Fruit fly (Drosophila melanogaster) whole organism, embryonic: ENCODE results near the gene aru.

Experiments used
- CG1024 ChIP-seq: fragments of 200-800 bp; sonication (Bioruptor generic); IDR thresholded peaks from 2 replicates; pipeline ENCODE4 v1.3.6; 2022; ENCODE audit warnings: missing biosample characterization, missing genetic modification characterization
- CG10274 ChIP-seq: fragments of 200-800 bp; sonication (Bioruptor generic); optimal IDR thresholded peaks from 3 replicates; lab custom pipeline; 2017; ENCODE audit warnings: missing biosample characterization, mild to moderate bottlenecking, missing genetic modification characterization
- CG12391 ChIP-seq: fragments of 200-800 bp; sonication (Bioruptor generic); optimal IDR thresholded peaks from 3 replicates; lab custom pipeline; 2018; ENCODE audit warnings: missing biosample characterization, mild to moderate bottlenecking, missing genetic modification characterization, moderate library complexity
- CG14860 ChIP-seq: fragments of 200-800 bp; sonication (Bioruptor generic); IDR thresholded peaks from 3 replicates; pipeline ENCODE4 v1.3.6; 2022; ENCODE audit warnings: missing biosample characterization, missing genetic modification characterization; ENCODE audit not compliant: partially characterized antibody
- CG14965 ChIP-seq: fragments of 200-800 bp; sonication (Bioruptor generic); optimal IDR thresholded peaks from 2 replicates; lab custom pipeline; 2016; ENCODE audit warnings: missing biosample characterization, missing genetic modification characterization, borderline replicate concordance
- CG15011 ChIP-seq: fragments of 200-800 bp; sonication (Bioruptor generic); optimal IDR thresholded peaks from 3 replicates; lab custom pipeline; 2018; ENCODE audit warnings: missing biosample characterization, mild to moderate bottlenecking, missing genetic modification characterization
- CG15479 ChIP-seq: fragments of 200-800 bp; sonication (Bioruptor generic); optimal IDR thresholded peaks from 3 replicates; lab custom pipeline; 2019; ENCODE audit warnings: missing biosample characterization, mild to moderate bottlenecking, missing genetic modification characterization, moderate library complexity
- CG16815 ChIP-seq: fragments of 200-800 bp; sonication (Bioruptor generic); optimal IDR thresholded peaks from 3 replicates; lab custom pipeline; 2017; ENCODE audit warnings: missing biosample characterization, mild to moderate bottlenecking, missing genetic modification characterization
- CG17912 ChIP-seq: fragments of 200-800 bp; sonication (Bioruptor generic); optimal IDR thresholded peaks from 2 replicates; lab custom pipeline; 2018; ENCODE audit warnings: missing biosample characterization, mild to moderate bottlenecking, missing genetic modification characterization
- CG18011 ChIP-seq: fragments of 200-800 bp; sonication (Bioruptor generic); optimal IDR thresholded peaks from 2 replicates; lab custom pipeline; 2017; ENCODE audit warnings: missing biosample characterization, missing genetic modification characterization, mild to moderate bottlenecking, moderate library complexity, missing genotype
- CG2875 ChIP-seq: fragments of 200-800 bp; sonication (Bioruptor generic); optimal IDR thresholded peaks from 2 replicates; lab custom pipeline; 2017; ENCODE audit warnings: missing biosample characterization, mild to moderate bottlenecking, missing genetic modification characterization, missing genetic modification reagents
- CG3281 ChIP-seq: fragments of 200-800 bp; sonication (Bioruptor generic); optimal IDR thresholded peaks from 3 replicates; lab custom pipeline; 2017; ENCODE audit warnings: missing biosample characterization, mild to moderate bottlenecking, missing genetic modification characterization
- CG3995 ChIP-seq: fragments of 200-800 bp; sonication (Bioruptor generic); optimal IDR thresholded peaks from 3 replicates; lab custom pipeline; 2016; ENCODE audit warnings: missing biosample characterization, missing genetic modification characterization
- CG6791 ChIP-seq: fragments of 200-800 bp; sonication (Bioruptor generic); IDR thresholded peaks from 3 replicates; pipeline ENCODE4 v1.3.6; 2022; ENCODE audit warnings: missing biosample characterization, missing genetic modification characterization; ENCODE audit not compliant: partially characterized antibody
- CG6813 ChIP-seq: fragments of 200-800 bp; sonication (Bioruptor generic); optimal IDR thresholded peaks from 2 replicates; lab custom pipeline; 2017; ENCODE audit warnings: missing biosample characterization, missing genetic modification characterization, mild to moderate bottlenecking, moderate library complexity, missing genetic modification reagents
- CG6854 ChIP-seq: fragments of 200-800 bp; sonication (Bioruptor generic); optimal IDR thresholded peaks from 3 replicates; lab custom pipeline; 2017; ENCODE audit warnings: missing biosample characterization, mild to moderate bottlenecking, missing genetic modification characterization
- CG7928 ChIP-seq: fragments of 200-800 bp; sonication (Bioruptor generic); optimal IDR thresholded peaks from 2 replicates; lab custom pipeline; 2017; ENCODE audit warnings: missing biosample characterization, mild to moderate bottlenecking, missing genetic modification characterization
- CG8388 ChIP-seq: fragments of 200-800 bp; sonication (Bioruptor generic); optimal IDR thresholded peaks from 2 replicates; lab custom pipeline; 2019; ENCODE audit warnings: missing biosample characterization, mild to moderate bottlenecking, missing genetic modification characterization, moderate library complexity
- CG8924 ChIP-seq: fragments of 200-800 bp; optimal IDR thresholded peaks from 3 replicates; lab custom pipeline; 2019; ENCODE audit warnings: missing biosample characterization, mild to moderate bottlenecking, missing genetic modification characterization, moderate library complexity
- CG9437 ChIP-seq: fragments of 200-800 bp; sonication (Bioruptor generic); optimal IDR thresholded peaks from 2 replicates; lab custom pipeline; 2018; ENCODE audit warnings: missing biosample characterization, mild to moderate bottlenecking, missing genetic modification characterization
- CG9817 ChIP-seq: fragments of 200-800 bp; sonication (Bioruptor generic); optimal IDR thresholded peaks from 2 replicates; lab custom pipeline; 2018; ENCODE audit warnings: missing biosample characterization, mild to moderate bottlenecking, missing genetic modification characterization, moderate library complexity
- Camta ChIP-seq: fragments of 200-800 bp; sonication (Bioruptor generic); optimal IDR thresholded peaks from 2 replicates; lab custom pipeline; 2016; ENCODE audit warnings: missing biosample characterization, missing genetic modification characterization
- CoRest ChIP-seq: fragments of 200-800 bp; sonication (Bioruptor generic); optimal IDR thresholded peaks from 3 replicates; lab custom pipeline; 2018; ENCODE audit warnings: missing biosample characterization, mild to moderate bottlenecking, missing genetic modification characterization, moderate library complexity
- D ChIP-seq, 2 experiments: fragments of 200-800 bp in 1 of 2; fragments of >200 bp in 1 of 2; sonication (Bioruptor generic) in 1 of 2; optimal IDR thresholded peaks; 2 replicates in 1 of 2; 3 replicates in 1 of 2; lab custom pipeline; 2017; ENCODE audit warnings: mild to moderate bottlenecking in 1 of 2, missing biosample characterization in 1 of 2, missing genetic modification characterization in 1 of 2, missing genetic modification reagents in 1 of 2
- Dbx ChIP-seq: fragments of 200-800 bp; sonication (Bioruptor generic); IDR thresholded peaks from 3 replicates; pipeline ENCODE4 v1.3.6; 2022; ENCODE audit warnings: missing biosample characterization, missing genetic modification characterization
- Dref ChIP-seq: fragments of 200-800 bp; sonication (Bioruptor generic); IDR thresholded peaks from 2 replicates; pipeline ENCODE4 v1.3.6; 2022; ENCODE audit warnings: missing biosample characterization, missing genetic modification characterization
- HLHmδ ChIP-seq: fragments of 200-800 bp; sonication (Bioruptor generic); optimal IDR thresholded peaks from 2 replicates; lab custom pipeline; 2018; ENCODE audit warnings: missing biosample characterization, mild to moderate bottlenecking, missing genetic modification characterization, moderate library complexity
- HmgD ChIP-seq: fragments of 200-800 bp; sonication (Bioruptor generic); optimal IDR thresholded peaks from 3 replicates; lab custom pipeline; 2016; ENCODE audit warnings: missing biosample characterization, missing genetic modification characterization
- Lhr ChIP-seq: fragments of 200-800 bp; sonication (Bioruptor generic); optimal IDR thresholded peaks from 3 replicates; lab custom pipeline; 2017; ENCODE audit warnings: mild to moderate bottlenecking, missing biosample characterization, missing genetic modification reagents, missing genetic modification characterization
- Myb ChIP-seq: fragments of 200-800 bp; sonication (Bioruptor generic); optimal IDR thresholded peaks from 2 replicates; lab custom pipeline; 2016; ENCODE audit warnings: missing biosample characterization, missing genetic modification characterization
- NFAT ChIP-seq: fragments of 200-800 bp; sonication (Bioruptor generic); IDR thresholded peaks from 2 replicates; pipeline ENCODE4 v1.3.6; 2022; ENCODE audit warnings: missing biosample characterization, missing genetic modification characterization
- Ptx1 ChIP-seq: fragments of 200-800 bp; sonication (Bioruptor generic); IDR thresholded peaks from 2 replicates; pipeline ENCODE4 v1.3.6; 2022; ENCODE audit warnings: missing biosample characterization, missing genetic modification characterization
- Rfx ChIP-seq: fragments of 200-800 bp; sonication (Bioruptor generic); IDR thresholded peaks from 2 replicates; pipeline ENCODE4 v1.3.6; 2022; ENCODE audit warnings: missing biosample characterization, missing genetic modification characterization
- Sry-δ ChIP-seq: fragments of 200-800 bp; sonication (Bioruptor generic); optimal IDR thresholded peaks from 2 replicates; lab custom pipeline; 2016; ENCODE audit warnings: missing biosample characterization, missing genetic modification characterization
- Trl ChIP-seq, 3 experiments: fragments of >200 bp in 2 of 3; fragments of 200-800 bp in 1 of 3; sonication (Bioruptor generic) in 1 of 3; optimal IDR thresholded peaks; 2 replicates in 1 of 3; 3 replicates in 2 of 3; lab custom pipeline; 2016 to 2017; ENCODE audit warnings: missing biosample characterization in 1 of 3, missing genetic modification characterization in 1 of 3
- bab2 ChIP-seq: fragments of 200-800 bp; sonication (Bioruptor generic); optimal IDR thresholded peaks from 2 replicates; lab custom pipeline; 2016; ENCODE audit warnings: missing biosample characterization, missing genetic modification characterization
- bowl ChIP-seq: fragments of 200-800 bp; sonication (Bioruptor generic); IDR thresholded peaks from 2 replicates; pipeline ENCODE4 v1.3.6; 2022; ENCODE audit warnings: missing biosample characterization, missing genetic modification characterization
- chn ChIP-seq: fragments of 200-800 bp; sonication (Bioruptor generic); optimal IDR thresholded peaks from 2 replicates; lab custom pipeline; 2016; ENCODE audit warnings: missing biosample characterization, missing genetic modification characterization
- dimm ChIP-seq: fragments of 200-800 bp; sonication (Bioruptor generic); IDR thresholded peaks from 2 replicates; pipeline ENCODE4 v1.3.6; 2022; ENCODE audit warnings: missing biosample characterization, missing genetic modification characterization
- ewg ChIP-seq: fragments of 200-800 bp; sonication (Bioruptor generic); optimal IDR thresholded peaks from 3 replicates; lab custom pipeline; 2017; ENCODE audit warnings: mild to moderate bottlenecking, missing biosample characterization, missing genetic modification reagents, missing genetic modification characterization
- ham ChIP-seq: fragments of 200-800 bp; sonication (Bioruptor generic); IDR thresholded peaks from 2 replicates; pipeline ENCODE4 v1.3.6; 2022; ENCODE audit warnings: missing biosample characterization, missing genetic modification characterization
- hbn ChIP-seq: fragments of 200-800 bp; sonication (Bioruptor generic); IDR thresholded peaks from 2 replicates; pipeline ENCODE4 v1.3.6; 2022; ENCODE audit warnings: missing biosample characterization, missing genetic modification characterization; ENCODE audit not compliant: partially characterized antibody
- kah ChIP-seq: fragments of 200-800 bp; sonication (Bioruptor generic); optimal IDR thresholded peaks from 2 replicates; lab custom pipeline; 2018; ENCODE audit warnings: missing biosample characterization, mild to moderate bottlenecking, missing genetic modification characterization
- p53 ChIP-seq: fragments of 200-800 bp; sonication (Bioruptor generic); optimal IDR thresholded peaks from 2 replicates; lab custom pipeline; 2016; ENCODE audit warnings: missing biosample characterization, missing genetic modification characterization
- pnt ChIP-seq: fragments of 200-800 bp; sonication (Bioruptor generic); optimal IDR thresholded peaks from 3 replicates; lab custom pipeline; 2016; ENCODE audit warnings: missing biosample characterization, missing genetic modification characterization
- salm ChIP-seq: fragments of 200-800 bp; sonication (Bioruptor generic); optimal IDR thresholded peaks from 2 replicates; lab custom pipeline; 2018; ENCODE audit warnings: missing biosample characterization, mild to moderate bottlenecking, missing genetic modification characterization
- sd ChIP-seq: fragments of 200-800 bp; sonication (Bioruptor generic); optimal IDR thresholded peaks from 3 replicates; lab custom pipeline; 2018; ENCODE audit warnings: missing biosample characterization, mild to moderate bottlenecking, missing genetic modification characterization, moderate library complexity
- tin ChIP-seq: fragments of 200-800 bp; sonication (Bioruptor generic); optimal IDR thresholded peaks from 3 replicates; lab custom pipeline; 2016; ENCODE audit warnings: missing biosample characterization, missing genetic modification characterization
- zf30C ChIP-seq: fragments of 200-800 bp; sonication (Bioruptor generic); optimal IDR thresholded peaks from 3 replicates; lab custom pipeline; 2018; ENCODE audit warnings: missing biosample characterization, mild to moderate bottlenecking, missing genetic modification characterization

Gene aru

dm6 chr2L:865851-866250 is 2.3 kb downstream of the aru start (continued):
- peak; percentile 100 for TF ChIP-seq sd
- TF ChIP-seq CG7928 = peak; percentile 77
- peak; percentile 92 for TF ChIP-seq CG15011 (GFP tag; lab: Kevin White, UChicago)
- TF ChIP-seq CG8924 = peak; percentile 97
- TF ChIP-seq CG14860 (GFP tag; lab: Robert Waterston, UW) = no peak
- peak; percentile 93 for TF ChIP-seq CG2875 (GFP tag; lab: Kevin White, UChicago)
- TF ChIP-seq Dbx (GFP tag; lab: Robert Waterston, UW) = peak; percentile 97
- peak; percentile 92 for TF ChIP-seq bowl (GFP tag; lab: Robert Waterston, UW)
- TF ChIP-seq Camta (GFP tag; lab: Kevin White, UChicago) = peak; percentile 94
- TF ChIP-seq CG12391 (tag; lab: Kevin White, UChicago) = peak; percentile 97
- TF ChIP-seq CG18011 (GFP tag; lab: Kevin White, UChicago) = peak; percentile 71
- peak; percentile 88 for TF ChIP-seq CG10274 (GFP tag; lab: Kevin White, UChicago)
- peak; percentile 34; the same call in 1 of the 2 replicates for TF ChIP-seq Dref (GFP tag; lab: Robert Waterston, UW)
- peak; percentile 83 for TF ChIP-seq zf30C
- peak; percentile 96 for TF ChIP-seq CG6813 (GFP tag; lab: Kevin White, UChicago)
- peak; percentile 96 for TF ChIP-seq bab2 (GFP tag; lab: Kevin White, UChicago)
- TF ChIP-seq CG14965 = peak; percentile 72
- TF ChIP-seq tin (GFP tag; lab: Kevin White, UChicago) = peak; percentile 95
- TF ChIP-seq CoRest (tag; lab: Kevin White, UChicago) = peak; percentile 96
- TF ChIP-seq Lhr (GFP tag; lab: Kevin White, UChicago) = peak; percentile 85
- TF ChIP-seq CG3995 (GFP tag; lab: Kevin White, UChicago) = peak; percentile 70
- peak; percentile 96 for TF ChIP-seq Ptx1 (GFP tag; lab: Robert Waterston, UW)
- peak; percentile 98 for TF ChIP-seq Rfx
- TF ChIP-seq salm (tag; lab: Kevin White, UChicago) = peak; percentile 93
- TF ChIP-seq CG6791 (GFP tag; lab: Robert Waterston, UW) = no peak
- TF ChIP-seq Sry-δ (GFP tag; lab: Kevin White, UChicago) = peak; percentile 70
- TF ChIP-seq Trl (optimal IDR thresholded peaks at IDR 0.05; lab: Kevin White, UChicago) = no peak
- peak; percentile 96 for TF ChIP-seq Trl (GFP tag; optimal IDR thresholded peaks at IDR 0.05; lab: Kevin White, UChicago)
- TF ChIP-seq CG15479 = peak; percentile 91
- peak; percentile 68 for TF ChIP-seq p53 (GFP tag; lab: Kevin White, UChicago)
- peak; percentile 87 for TF ChIP-seq dimm (GFP tag; lab: Robert Waterston, UW)
- peak; percentile 97 for TF ChIP-seq chn (GFP tag; lab: Kevin White, UChicago)
- TF ChIP-seq HmgD = peak; percentile 66
- no peak for TF ChIP-seq hbn
- TF ChIP-seq ewg = peak; percentile 91
- TF ChIP-seq NFAT (GFP tag; lab: Robert Waterston, UW) = peak; percentile 95
- peak; percentile 95 for TF ChIP-seq CG3281 (GFP tag; lab: Kevin White, UChicago)
- TF ChIP-seq CG6854 (GFP tag; lab: Kevin White, UChicago) = peak; percentile 90
- TF ChIP-seq ham = peak; percentile 78
- TF ChIP-seq CG17912 = peak; percentile 92
- peak; percentile 89 for TF ChIP-seq CG9437 (GFP tag; lab: Kevin White, UChicago)
- peak; percentile 95 for TF ChIP-seq CG8388
- peak; percentile 97 for TF ChIP-seq CG9817 (tag; lab: Kevin White, UChicago)
- peak; percentile 80 for TF ChIP-seq Myb (GFP tag; lab: Kevin White, UChicago)
- peak; percentile 91 for TF ChIP-seq kah (GFP tag; lab: Kevin White, UChicago)
- TF ChIP-seq D (optimal IDR thresholded peaks at IDR 0.05; lab: Kevin White, UChicago) = no peak
- TF ChIP-seq D (GFP tag; optimal IDR thresholded peaks at IDR 0.05; lab: Kevin White, UChicago) = peak; percentile 90
- peak; percentile 96 for TF ChIP-seq pnt
- TF ChIP-seq HLHmδ = no peak
- peak; percentile 90 for TF ChIP-seq CG1024 (GFP tag; lab: Robert Waterston, UW)
- TF ChIP-seq CG16815 (GFP tag; lab: Kevin White, UChicago) = peak; percentile 93
